Worm (Caenorhabditis elegans) whole organism, L1 larva: ENCODE results near the gene ubc-20.

Source experiments
- ceh-82 ChIP-seq, 3 experiments: fragments of 150-350 bp in 1 of 3; sonication (generic microtip) in 2 of 3; optimal IDR thresholded peaks; 2 replicates each; lab custom pipeline; 2014 to 2017; ENCODE audit warnings: missing biosample characterization in 3 of 3, missing genetic modification characterization in 3 of 3
- egl-27 ChIP-seq, 2 experiments: fragments of 150-350 bp in 1 of 2; sonication (generic microtip); optimal IDR thresholded peaks; 3 replicates each; lab custom pipeline; 2017 to 2018; ENCODE audit warnings: missing biosample characterization in 2 of 2, missing genetic modification characterization in 2 of 2, missing genetic modification reagents in 2 of 2
- elt-3 ChIP-seq, 6 experiments: fragments of 150-350 bp in 1 of 6; sonication (generic microtip); optimal IDR thresholded peaks; 2 replicates each; lab custom pipeline; 2017 to 2018; ENCODE audit warnings: missing biosample characterization in 6 of 6, missing genetic modification characterization in 6 of 6, inconsistent platforms in 1 of 6
- fos-1 ChIP-seq: fragments of 150-350 bp; optimal IDR thresholded peaks from 2 replicates; lab custom pipeline; 2014; ENCODE audit warnings: missing biosample characterization, missing genetic modification characterization
- hpl-2 ChIP-seq: fragments of 150-350 bp; optimal IDR thresholded peaks from 2 replicates; lab custom pipeline; 2014; ENCODE audit warnings: missing biosample characterization, missing genetic modification reagents, missing genetic modification characterization
- lin-13 ChIP-seq: fragments of 150-350 bp; optimal IDR thresholded peaks from 2 replicates; lab custom pipeline; 2014; ENCODE audit warnings: missing biosample characterization, missing genetic modification reagents, missing genetic modification characterization
- lin-39 ChIP-seq: fragments of 150-350 bp; optimal IDR thresholded peaks from 2 replicates; lab custom pipeline; 2014; ENCODE audit warnings: missing biosample characterization, missing genetic modification reagents, missing genetic modification characterization
- nhr-237 ChIP-seq: fragments of 150-350 bp; optimal IDR thresholded peaks from 2 replicates; lab custom pipeline; 2014; ENCODE audit warnings: missing biosample characterization, missing genetic modification characterization
- nhr-76 ChIP-seq: sonication (generic microtip); optimal IDR thresholded peaks from 2 replicates; lab custom pipeline; 2017; ENCODE audit warnings: missing biosample characterization, missing genetic modification characterization
- pag-3 ChIP-seq: sonication (generic microtip); optimal IDR thresholded peaks from 2 replicates; lab custom pipeline; 2017; ENCODE audit warnings: missing genetic modification characterization, mild to moderate bottlenecking, missing compliant biosample characterization, antibody characterized with exemption, borderline replicate concordance; ENCODE audit not compliant: insufficient read depth
- skn-1 ChIP-seq: fragments of 150-350 bp; optimal IDR thresholded peaks from 2 replicates; lab custom pipeline; 2014; ENCODE audit warnings: missing biosample characterization, missing genetic modification characterization
- tlp-1 ChIP-seq: fragments of 150-350 bp; optimal IDR thresholded peaks from 2 replicates; lab custom pipeline; 2014; ENCODE audit warnings: missing biosample characterization, missing genetic modification characterization

ce11 chrIII:235544-235943, 46.9 kb downstream of the ubc-20 start, which contains the start of gene hpo-29:
- TF ChIP-seq skn-1 (tag; lab: Kevin White, UChicago) (no peak), nhr-237 (tag; lab: Kevin White, UChicago) (no peak), pag-3 (tag; lab: Kevin White, UChicago) (no peak), fos-1 (no peak), lin-39 (no peak), hpl-2 (GFP tag; lab: Kevin White, UChicago) (no peak), nhr-76 (tag; lab: Kevin White, UChicago) (no peak), elt-3 (tag; optimal IDR thresholded peaks at IDR 0.05; lab: Kevin White, UChicago) (no peak), egl-27 (tag; optimal IDR thresholded peaks at IDR 0.05; lab: Kevin White, UChicago) (no peak), lin-13 (GFP tag; lab: Kevin White, UChicago) (no peak), tlp-1 (no peak), ceh-82 (tag; optimal IDR thresholded peaks at IDR 0.05; lab: Kevin White, UChicago) (no peak)
